Fruit fly (Drosophila melanogaster) whole organism, embryonic: Measurements from ENCODE around the gene Top3beta.

ENCODE experiments used
- BEAF-32 ChIP-seq: fragments of 200-800 bp; sonication (Bioruptor generic); optimal IDR thresholded peaks from 3 replicates; lab custom pipeline; 2017; ENCODE audit warnings: missing biosample characterization, missing genetic modification characterization, mild to moderate bottlenecking, moderate library complexity, missing genetic modification reagents
- CG11247 ChIP-seq: fragments of 200-800 bp; sonication (Bioruptor generic); IDR thresholded peaks from 2 replicates; pipeline ENCODE4 v1.3.6; 2022; ENCODE audit warnings: missing biosample characterization, missing genetic modification characterization
- CG12659 ChIP-seq: fragments of 200-800 bp; sonication (Bioruptor generic); optimal IDR thresholded peaks from 3 replicates; lab custom pipeline; 2017; ENCODE audit warnings: mild to moderate bottlenecking, missing biosample characterization, missing genetic modification reagents, missing genetic modification characterization
- CG13287 ChIP-seq: fragments of 200-800 bp; sonication (Bioruptor generic); IDR thresholded peaks from 2 replicates; pipeline ENCODE4 v1.3.6; 2022; ENCODE audit warnings: missing biosample characterization, missing genetic modification characterization; ENCODE audit not compliant: partially characterized antibody
- CG14710 ChIP-seq: fragments of 200-800 bp; sonication (Bioruptor generic); optimal IDR thresholded peaks from 3 replicates; lab custom pipeline; 2019; ENCODE audit warnings: missing biosample characterization, mild to moderate bottlenecking, missing genetic modification characterization, moderate library complexity
- CG16813 ChIP-seq: fragments of 200-800 bp; sonication (Bioruptor generic); IDR thresholded peaks from 3 replicates; pipeline ENCODE4 v1.3.6; 2022; ENCODE audit warnings: missing biosample characterization, missing genetic modification characterization; ENCODE audit not compliant: partially characterized antibody
- CG17186 ChIP-seq: fragments of 200-800 bp; sonication (Bioruptor generic); optimal IDR thresholded peaks from 3 replicates; lab custom pipeline; 2017; ENCODE audit warnings: missing biosample characterization, missing genetic modification reagents, missing genetic modification characterization
- CG17359 ChIP-seq: fragments of 200-800 bp; sonication (Bioruptor generic); optimal IDR thresholded peaks from 3 replicates; lab custom pipeline; 2018; ENCODE audit warnings: missing biosample characterization, mild to moderate bottlenecking, missing genetic modification characterization, moderate library complexity
- CG30403 ChIP-seq: fragments of 200-800 bp; sonication (Bioruptor generic); optimal IDR thresholded peaks from 3 replicates; lab custom pipeline; 2016; ENCODE audit warnings: missing biosample characterization, missing genetic modification characterization
- CG34224 ChIP-seq: fragments of 200-800 bp; sonication (Bioruptor generic); IDR thresholded peaks from 3 replicates; pipeline ENCODE4 v1.3.6; 2022; ENCODE audit warnings: missing biosample characterization, missing genetic modification characterization; ENCODE audit not compliant: partially characterized antibody
- CG3838 ChIP-seq: fragments of 200-800 bp; sonication (Bioruptor generic); optimal IDR thresholded peaks from 3 replicates; lab custom pipeline; 2016; ENCODE audit warnings: missing biosample characterization, missing genetic modification characterization
- CG4617 ChIP-seq: fragments of 200-800 bp; sonication (Bioruptor generic); optimal IDR thresholded peaks from 3 replicates; lab custom pipeline; 2016; ENCODE audit warnings: missing biosample characterization, missing genetic modification characterization, borderline replicate concordance
- CG6175 ChIP-seq: fragments of 200-800 bp; sonication (Bioruptor generic); IDR thresholded peaks from 3 replicates; pipeline ENCODE4 v1.3.6; 2022; ENCODE audit warnings: missing biosample characterization, missing genetic modification characterization
- CG8281 ChIP-seq: fragments of 200-800 bp; sonication (Bioruptor generic); optimal IDR thresholded peaks from 2 replicates; lab custom pipeline; 2018; ENCODE audit warnings: missing biosample characterization, mild to moderate bottlenecking, missing genetic modification characterization, moderate library complexity
- CG9437 ChIP-seq: fragments of 200-800 bp; sonication (Bioruptor generic); optimal IDR thresholded peaks from 2 replicates; lab custom pipeline; 2018; ENCODE audit warnings: missing biosample characterization, mild to moderate bottlenecking, missing genetic modification characterization
- CG9609 ChIP-seq: fragments of 200-800 bp; sonication (Bioruptor generic); optimal IDR thresholded peaks from 3 replicates; lab custom pipeline; 2016; ENCODE audit warnings: missing biosample characterization, missing genetic modification characterization
- CoRest ChIP-seq: fragments of 200-800 bp; sonication (Bioruptor generic); optimal IDR thresholded peaks from 3 replicates; lab custom pipeline; 2018; ENCODE audit warnings: missing biosample characterization, mild to moderate bottlenecking, missing genetic modification characterization, moderate library complexity
- D19A ChIP-seq: fragments of 200-800 bp; optimal IDR thresholded peaks from 3 replicates; lab custom pipeline; 2019; ENCODE audit warnings: missing biosample characterization, mild to moderate bottlenecking, missing genetic modification characterization, moderate library complexity
- Dp ChIP-seq: fragments of 200-800 bp; sonication (Bioruptor generic); optimal IDR thresholded peaks from 2 replicates; lab custom pipeline; 2018; ENCODE audit warnings: missing biosample characterization, mild to moderate bottlenecking, missing genetic modification characterization, moderate library complexity
- Dref ChIP-seq: fragments of 200-800 bp; sonication (Bioruptor generic); IDR thresholded peaks from 2 replicates; pipeline ENCODE4 v1.3.6; 2022; ENCODE audit warnings: missing biosample characterization, missing genetic modification characterization
- Elba2 ChIP-seq: fragments of 200-800 bp; sonication (Bioruptor generic); optimal IDR thresholded peaks from 3 replicates; lab custom pipeline; 2016; ENCODE audit warnings: missing biosample characterization, missing genetic modification characterization
- Ets97D ChIP-seq: fragments of 200-800 bp; sonication (Bioruptor generic); optimal IDR thresholded peaks from 3 replicates; lab custom pipeline; 2016; ENCODE audit warnings: missing biosample characterization, missing genetic modification characterization
- Lhr ChIP-seq: fragments of 200-800 bp; sonication (Bioruptor generic); optimal IDR thresholded peaks from 3 replicates; lab custom pipeline; 2017; ENCODE audit warnings: mild to moderate bottlenecking, missing biosample characterization, missing genetic modification reagents, missing genetic modification characterization
- Myb ChIP-seq: fragments of 200-800 bp; sonication (Bioruptor generic); optimal IDR thresholded peaks from 2 replicates; lab custom pipeline; 2016; ENCODE audit warnings: missing biosample characterization, missing genetic modification characterization
- Opbp ChIP-seq: fragments of 200-800 bp; sonication (Bioruptor generic); IDR thresholded peaks from 3 replicates; pipeline ENCODE4 v1.3.6; 2022; ENCODE audit warnings: missing biosample characterization, missing genetic modification characterization; ENCODE audit not compliant: partially characterized antibody
- Scr ChIP-seq: fragments of 200-800 bp; sonication (Bioruptor generic); IDR thresholded peaks from 2 replicates; pipeline ENCODE4 v1.3.6; 2022; ENCODE audit warnings: missing biosample characterization, missing genetic modification characterization; ENCODE audit not compliant: partially characterized antibody
- Sin3A ChIP-seq: fragments of >200 bp; optimal IDR thresholded peaks from 2 replicates; lab custom pipeline; 2018
- Sry-δ ChIP-seq: fragments of 200-800 bp; sonication (Bioruptor generic); optimal IDR thresholded peaks from 2 replicates; lab custom pipeline; 2016; ENCODE audit warnings: missing biosample characterization, missing genetic modification characterization
- YL-1 ChIP-seq: fragments of 200-800 bp; sonication (Bioruptor generic); optimal IDR thresholded peaks from 3 replicates; lab custom pipeline; 2017; ENCODE audit warnings: missing biosample characterization, mild to moderate bottlenecking, missing genetic modification characterization
- al ChIP-seq: fragments of 200-800 bp; sonication (Bioruptor generic); IDR thresholded peaks from 2 replicates; pipeline ENCODE4 v1.3.6; 2022; ENCODE audit warnings: missing biosample characterization, missing genetic modification characterization
- amos ChIP-seq: fragments of 200-800 bp; sonication (Bioruptor generic); IDR thresholded peaks from 2 replicates; pipeline ENCODE4 v1.3.6; 2022; ENCODE audit warnings: missing biosample characterization, missing genetic modification characterization; ENCODE audit not compliant: partially characterized antibody
- bigmax ChIP-seq: fragments of 200-800 bp; sonication (Bioruptor generic); optimal IDR thresholded peaks from 2 replicates; lab custom pipeline; 2018; ENCODE audit warnings: missing biosample characterization, mild to moderate bottlenecking, missing genetic modification characterization
- corto ChIP-seq: fragments of 200-800 bp; sonication (Bioruptor generic); optimal IDR thresholded peaks from 2 replicates; lab custom pipeline; 2016; ENCODE audit warnings: missing biosample characterization, mild to moderate bottlenecking, missing genetic modification characterization, moderate library complexity
- crol ChIP-seq: fragments of 200-800 bp; sonication (Bioruptor generic); IDR thresholded peaks from 2 replicates; pipeline ENCODE4 v1.3.6; 2022; ENCODE audit warnings: missing biosample characterization, missing genetic modification characterization
- exex ChIP-seq: fragments of 200-800 bp; sonication (Bioruptor generic); optimal IDR thresholded peaks from 4 replicates; lab custom pipeline; 2018; ENCODE audit warnings: missing biosample characterization, mild to moderate bottlenecking, missing genetic modification characterization, moderate library complexity
- fu2 ChIP-seq: fragments of 200-800 bp; sonication (Bioruptor generic); optimal IDR thresholded peaks from 2 replicates; lab custom pipeline; 2016; ENCODE audit warnings: missing biosample characterization, missing genetic modification characterization
- grau ChIP-seq: fragments of 200-800 bp; optimal IDR thresholded peaks from 3 replicates; lab custom pipeline; 2019; ENCODE audit warnings: missing biosample characterization, mild to moderate bottlenecking, missing genetic modification characterization, moderate library complexity
- hb ChIP-seq: fragments of 200-800 bp; sonication (Bioruptor generic); IDR thresholded peaks from 3 replicates; pipeline ENCODE4 v1.3.6; 2022; ENCODE audit warnings: missing biosample characterization, missing genetic modification characterization; ENCODE audit not compliant: partially characterized antibody
- her ChIP-seq: fragments of 200-800 bp; sonication (Bioruptor generic); optimal IDR thresholded peaks from 2 replicates; lab custom pipeline; 2016; ENCODE audit warnings: missing biosample characterization, missing genetic modification characterization
- inv ChIP-seq: fragments of 200-800 bp; sonication (Bioruptor generic); IDR thresholded peaks from 2 replicates; pipeline ENCODE4 v1.3.6; 2022; ENCODE audit warnings: missing biosample characterization, missing genetic modification characterization; ENCODE audit not compliant: partially characterized antibody
- nerfin-2 ChIP-seq: fragments of 200-800 bp; sonication (Bioruptor generic); IDR thresholded peaks from 2 replicates; pipeline ENCODE4 v1.3.6; 2022; ENCODE audit warnings: missing biosample characterization, missing genetic modification characterization; ENCODE audit not compliant: partially characterized antibody
- pzg ChIP-seq: fragments of 200-800 bp; sonication (Bioruptor generic); optimal IDR thresholded peaks from 3 replicates; lab custom pipeline; 2018; ENCODE audit warnings: missing biosample characterization, mild to moderate bottlenecking, missing genetic modification characterization, moderate library complexity
- sens ChIP-seq: fragments of 200-800 bp; sonication (Bioruptor generic); peaks from one replicate; lab custom pipeline; 2016; ENCODE audit warnings: missing biosample characterization, missing genetic modification characterization
- sna ChIP-seq: fragments of 200-800 bp; sonication (Bioruptor generic); IDR thresholded peaks from 2 replicates; pipeline ENCODE4 v1.3.6; 2022; ENCODE audit warnings: missing biosample characterization, missing genetic modification characterization; ENCODE audit not compliant: partially characterized antibody
- tna ChIP-seq: fragments of 200-800 bp; sonication (Bioruptor generic); IDR thresholded peaks from 2 replicates; pipeline ENCODE4 v1.3.6; 2022; ENCODE audit warnings: missing biosample characterization, missing genetic modification characterization; ENCODE audit not compliant: partially characterized antibody
- trem ChIP-seq: fragments of 200-800 bp; optimal IDR thresholded peaks from 3 replicates; lab custom pipeline; 2019; ENCODE audit warnings: missing biosample characterization, mild to moderate bottlenecking, missing genetic modification characterization, moderate library complexity
- unc-4 ChIP-seq: fragments of 200-800 bp; sonication (Bioruptor generic); IDR thresholded peaks from 2 replicates; pipeline ENCODE4 v1.3.6; 2022; ENCODE audit warnings: missing biosample characterization, missing genetic modification characterization; ENCODE audit not compliant: partially characterized antibody
- vvl ChIP-seq: fragments of 200-800 bp; sonication (Bioruptor generic); IDR thresholded peaks from 2 replicates; pipeline ENCODE4 v1.3.6; 2022; ENCODE audit warnings: missing biosample characterization, missing genetic modification characterization
- zen2 ChIP-seq: fragments of 200-800 bp; sonication (Bioruptor generic); IDR thresholded peaks from 3 replicates; pipeline ENCODE4 v1.3.6; 2022; ENCODE audit warnings: missing biosample characterization, missing genetic modification characterization; ENCODE audit not compliant: partially characterized antibody

The Top3beta gene

dm6 chrX:6301052-6301451 lies 13.3 kb upstream of the Top3beta start, which contains the start of gene CG12219:
TSS of gene CG12219 (minus strand) at chrX:6301285.
- TF ChIP-seq Ets97D (GFP tag; lab: Kevin White, UChicago) (peak; percentile 37), CG6175 (GFP tag; lab: Robert Waterston, UW) (no peak), exex (tag; lab: Kevin White, UChicago) (no peak), Sin3A (peak; percentile 8), D19A (tag; lab: Kevin White, UChicago) (no peak), YL-1 (GFP tag; lab: Kevin White, UChicago) (peak; percentile 59), trem (tag; lab: Kevin White, UChicago) (peak; percentile 49), CG17359 (tag; lab: Kevin White, UChicago) (no peak), CG11247 (GFP tag; lab: Robert Waterston, UW) (no peak), al (GFP tag; lab: Robert Waterston, UW) (no peak), vvl (GFP tag; lab: Robert Waterston, UW) (peak; percentile 23; the same call in 1 of the 2 replicates), CG12659 (GFP tag; lab: Kevin White, UChicago) (peak; percentile 20), Lhr (peak; percentile 5), CG8281 (tag; lab: Kevin White, UChicago) (no peak), Scr (GFP tag; lab: Robert Waterston, UW) (peak; percentile 59), sens (GFP tag; lab: Kevin White, UChicago) (peak; percentile 31), grau (no peak), CG17186 (GFP tag; lab: Kevin White, UChicago) (peak; percentile 20), CG9609 (GFP tag; lab: Kevin White, UChicago) (no peak), bigmax (GFP tag; lab: Kevin White, UChicago) (no peak), CG14710 (tag; lab: Kevin White, UChicago) (peak; percentile 53), CG3838 (no peak), crol (GFP tag; lab: Robert Waterston, UW) (no peak), CG34224 (GFP tag; lab: Robert Waterston, UW) (peak; percentile 73), pzg (GFP tag; lab: Kevin White, UChicago) (peak; percentile 72), BEAF-32 (GFP tag; lab: Kevin White, UChicago) (peak; percentile 73), tna (GFP tag; lab: Robert Waterston, UW) (no peak), her (no peak), CG13287 (GFP tag; lab: Robert Waterston, UW) (peak; percentile 80), hb (GFP tag; lab: Robert Waterston, UW) (no peak), corto (GFP tag; lab: Kevin White, UChicago) (no peak), Myb (GFP tag; lab: Kevin White, UChicago) (peak; percentile 91), Sry-δ (GFP tag; lab: Kevin White, UChicago) (peak; percentile 86), amos (peak; percentile 71; the same call in 1 of the 2 replicates), Opbp (GFP tag; lab: Robert Waterston, UW) (peak; percentile 63; the same call in 2 of the 3 replicates), inv (GFP tag; lab: Robert Waterston, UW) (peak; percentile 44; the same call in 1 of the 2 replicates), zen2 (GFP tag; lab: Robert Waterston, UW) (peak; percentile 38; the same call in 1 of the 3 replicates), fu2 (GFP tag; lab: Kevin White, UChicago) (no peak), Dref (GFP tag; lab: Robert Waterston, UW) (peak; percentile 68), CoRest (peak; percentile 7), nerfin-2 (GFP tag; lab: Robert Waterston, UW) (0 out of 2 replicates have a peak, but pooled peaks have one; percentile 22), CG30403 (GFP tag; lab: Kevin White, UChicago) (no peak), Dp (GFP tag; lab: Kevin White, UChicago) (peak; percentile 60), unc-4 (peak; percentile 69), CG4617 (GFP tag; lab: Kevin White, UChicago) (peak; percentile 84), sna (GFP tag; lab: Robert Waterston, UW) (peak; percentile 48), CG16813 (GFP tag; lab: Robert Waterston, UW) (peak; percentile 42; the same call in 2 of the 3 replicates), Elba2 (GFP tag; lab: Kevin White, UChicago) (no peak), CG9437 (peak; percentile 100)
